Worm (Caenorhabditis elegans) whole organism, mixed stage, embryonic: ENCODE data around the gene rbm-7.

Experiments used
- M03D4.4 ChIP-seq: sonication (generic microtip); optimal IDR thresholded peaks from 2 replicates; lab custom pipeline; 2017; ENCODE audit warnings: mild to moderate bottlenecking, missing genetic modification characterization, missing compliant biosample characterization
- bed-3 ChIP-seq: fragments of 200-800 bp; sonication (Bioruptor generic); optimal IDR thresholded peaks from 3 replicates; lab custom pipeline; 2018; ENCODE audit warnings: mild to moderate bottlenecking, missing genetic modification characterization, moderate library complexity, missing compliant biosample characterization
- blmp-1 ChIP-seq: fragments of 150-350 bp; optimal IDR thresholded peaks from 2 replicates; lab custom pipeline; 2014; ENCODE audit warnings: missing biosample characterization, missing genetic modification characterization
- ceh-39 ChIP-seq: fragments of 150-350 bp; optimal IDR thresholded peaks from 2 replicates; lab custom pipeline; 2014; ENCODE audit warnings: missing biosample characterization, missing genetic modification characterization
- ceh-83 ChIP-seq: fragments of 200-800 bp; sonication (Bioruptor generic); optimal IDR thresholded peaks from 2 replicates; lab custom pipeline; 2018; ENCODE audit warnings: mild to moderate bottlenecking, missing genetic modification characterization, missing compliant biosample characterization
- ces-1 ChIP-seq: fragments of 150-350 bp; optimal IDR thresholded peaks from 2 replicates; lab custom pipeline; 2014; ENCODE audit warnings: missing biosample characterization, missing genetic modification reagents, missing genetic modification characterization
- cnd-1 ChIP-seq: fragments of 200-800 bp; sonication (Bioruptor generic); optimal IDR thresholded peaks from 2 replicates; lab custom pipeline; 2018; ENCODE audit warnings: mild to moderate bottlenecking, missing genetic modification characterization, missing compliant biosample characterization
- drap-1 ChIP-seq: fragments of 200-800 bp; sonication (Bioruptor generic); optimal IDR thresholded peaks from 3 replicates; lab custom pipeline; 2018; ENCODE audit warnings: mild to moderate bottlenecking, missing genetic modification characterization, missing compliant biosample characterization
- elt-1 ChIP-seq: sonication (generic microtip); optimal IDR thresholded peaks from 2 replicates; lab custom pipeline; 2017; ENCODE audit warnings: missing genetic modification characterization, mild to moderate bottlenecking, missing compliant biosample characterization, antibody characterized with exemption, moderate library complexity, borderline replicate concordance; ENCODE audit not compliant: insufficient read depth
- elt-3 ChIP-seq: fragments of 150-350 bp; optimal IDR thresholded peaks from 2 replicates; lab custom pipeline; 2014; ENCODE audit warnings: missing biosample characterization, missing genetic modification characterization
- flh-1 ChIP-seq: fragments of 200-800 bp; sonication (Bioruptor generic); optimal IDR thresholded peaks from 2 replicates; lab custom pipeline; 2018; ENCODE audit warnings: mild to moderate bottlenecking, missing genetic modification characterization, moderate library complexity, missing compliant biosample characterization
- ham-2 ChIP-seq: fragments of 200-800 bp; sonication (Bioruptor generic); optimal IDR thresholded peaks from 2 replicates; lab custom pipeline; 2018; ENCODE audit warnings: mild to moderate bottlenecking, missing genetic modification characterization, missing compliant biosample characterization
- hlh-1 ChIP-seq: fragments of 150-350 bp; optimal IDR thresholded peaks from 2 replicates; lab custom pipeline; 2014; ENCODE audit warnings: missing biosample characterization, missing genetic modification reagents, missing genetic modification characterization
- lin-13 ChIP-seq: fragments of 150-350 bp; optimal IDR thresholded peaks from 2 replicates; lab custom pipeline; 2014; ENCODE audit warnings: missing biosample characterization, missing genetic modification characterization
- lin-32 ChIP-seq: fragments of 200-800 bp; sonication (Bioruptor generic); optimal IDR thresholded peaks from 2 replicates; lab custom pipeline; 2018; ENCODE audit warnings: mild to moderate bottlenecking, missing genetic modification characterization, missing compliant biosample characterization
- lsy-2 ChIP-seq: fragments of 150-350 bp; optimal IDR thresholded peaks from 2 replicates; lab custom pipeline; 2014; ENCODE audit warnings: missing biosample characterization, missing genetic modification characterization
- mab-5 ChIP-seq: fragments of 150-350 bp; optimal IDR thresholded peaks from 2 replicates; lab custom pipeline; 2014; ENCODE audit warnings: missing biosample characterization, missing genetic modification characterization
- mep-1 ChIP-seq: fragments of 150-350 bp; optimal IDR thresholded peaks from 2 replicates; lab custom pipeline; 2017; ENCODE audit warnings: missing biosample characterization, missing genetic modification reagents, missing genetic modification characterization, inconsistent platforms
- mls-2 ChIP-seq: sonication (generic microtip); optimal IDR thresholded peaks from 2 replicates; lab custom pipeline; 2016; ENCODE audit warnings: mild to moderate bottlenecking, missing genetic modification characterization, moderate library complexity, missing compliant biosample characterization
- nhr-12 ChIP-seq: fragments of 150-350 bp; optimal IDR thresholded peaks from 2 replicates; lab custom pipeline; 2014; ENCODE audit warnings: missing biosample characterization, missing genetic modification characterization
- nhr-2 ChIP-seq: fragments of 150-350 bp; optimal IDR thresholded peaks from 2 replicates; lab custom pipeline; 2014; ENCODE audit warnings: missing biosample characterization, missing genetic modification characterization
- nhr-237 ChIP-seq: fragments of 150-350 bp; optimal IDR thresholded peaks from 2 replicates; lab custom pipeline; 2014; ENCODE audit warnings: missing biosample characterization, missing genetic modification characterization
- nhr-76 ChIP-seq: sonication (generic microtip); optimal IDR thresholded peaks from 2 replicates; lab custom pipeline; 2017; ENCODE audit warnings: missing biosample characterization, missing genetic modification characterization
- pha-4 ChIP-seq: fragments of 150-350 bp; optimal IDR thresholded peaks from 2 replicates; lab custom pipeline; 2018; ENCODE audit warnings: missing biosample characterization, missing genetic modification reagents, missing genetic modification characterization
- sptf-1 ChIP-seq: sonication (generic microtip); optimal IDR thresholded peaks from 2 replicates; lab custom pipeline; 2017; ENCODE audit warnings: mild to moderate bottlenecking, missing genetic modification characterization, moderate library complexity, missing compliant biosample characterization
- tbx-8 ChIP-seq: fragments of 200-800 bp; sonication (Bioruptor generic); optimal IDR thresholded peaks from 2 replicates; lab custom pipeline; 2018; ENCODE audit warnings: mild to moderate bottlenecking, missing genetic modification characterization, moderate library complexity, missing compliant biosample characterization
- unc-120 ChIP-seq: sonication (generic microtip); optimal IDR thresholded peaks from 2 replicates; lab custom pipeline; 2017; ENCODE audit warnings: missing genetic modification characterization, missing compliant biosample characterization; ENCODE audit not compliant: poor library complexity, severe bottlenecking
- unc-39 ChIP-seq: fragments of 150-350 bp; optimal IDR thresholded peaks from 2 replicates; lab custom pipeline; 2014; ENCODE audit warnings: missing biosample characterization, missing genetic modification characterization
- unc-62 ChIP-seq: fragments of 150-350 bp; optimal IDR thresholded peaks from 2 replicates; lab custom pipeline; 2014; ENCODE audit warnings: missing biosample characterization, missing genetic modification reagents, missing genetic modification characterization
- zip-8 ChIP-seq: fragments of 150-350 bp; optimal IDR thresholded peaks from 2 replicates; lab custom pipeline; 2014; ENCODE audit warnings: missing biosample characterization, missing genetic modification characterization
- ztf-11 ChIP-seq: fragments of 150-350 bp; optimal IDR thresholded peaks from 2 replicates; lab custom pipeline; 2014; ENCODE audit warnings: missing biosample characterization, missing genetic modification characterization

Gene rbm-7

ce11 chrIII:12925947-12926607 is 5.6 kb downstream of the rbm-7 start, which contains the start of the genes npp-25 and mrps-10:
Gene npp-25, minus strand, starts transcription at chrIII:12925997.
Gene mrps-10, plus strand, starts transcription at chrIII:12926557.
- peak; percentile 32 for TF ChIP-seq lsy-2
- TF ChIP-seq M03D4.4, result no peak
- no peak for TF ChIP-seq lin-13 (tag; lab: Kevin White, UChicago)
- TF ChIP-seq mab-5, result no peak
- TF ChIP-seq unc-39 (tag; lab: Kevin White, UChicago), result no peak
- TF ChIP-seq elt-1 (tag; lab: Kevin White, UChicago), result no peak
- TF ChIP-seq pha-4 (tag; lab: Kevin White, UChicago), result no peak
- no peak for TF ChIP-seq zip-8
- TF ChIP-seq ces-1 (GFP tag; lab: Kevin White, UChicago), result peak; percentile 56
- TF ChIP-seq mep-1, result no peak
- TF ChIP-seq lin-32 (GFP tag; lab: Kevin White, UChicago), result no peak
- TF ChIP-seq elt-3, result no peak
- TF ChIP-seq hlh-1 (tag; lab: Kevin White, UChicago), result no peak
- no peak for TF ChIP-seq ceh-83
- TF ChIP-seq mls-2, result no peak
- TF ChIP-seq ceh-39 (tag; lab: Kevin White, UChicago), result no peak
- TF ChIP-seq unc-62, result no peak

ce11 chrIII:12920810-12921209 is 10.9 kb downstream of the rbm-7 start:
- no peak for TF ChIP-seq hlh-1 (tag; lab: Kevin White, UChicago)
- no peak for TF ChIP-seq unc-120 (tag; lab: Kevin White, UChicago)
- no peak for TF ChIP-seq mls-2
- no peak for TF ChIP-seq tbx-8 (GFP tag; lab: Kevin White, UChicago)
- no peak for TF ChIP-seq flh-1
- TF ChIP-seq elt-3, result no peak
- TF ChIP-seq ztf-11 (tag; lab: Kevin White, UChicago), result no peak
- no peak for TF ChIP-seq mep-1
- TF ChIP-seq elt-1 (tag; lab: Kevin White, UChicago), result no peak
- no peak for TF ChIP-seq ham-2 (GFP tag; lab: Kevin White, UChicago)
- TF ChIP-seq nhr-12 (tag; lab: Kevin White, UChicago), result no peak
- TF ChIP-seq unc-62, result no peak
- no peak for TF ChIP-seq zip-8
- no peak for TF ChIP-seq mab-5
- TF ChIP-seq nhr-237 (tag; lab: Kevin White, UChicago), result no peak
- TF ChIP-seq ceh-83, result no peak
- no peak for TF ChIP-seq sptf-1 (tag; lab: Kevin White, UChicago)
- no peak for TF ChIP-seq ces-1 (GFP tag; lab: Kevin White, UChicago)
- TF ChIP-seq cnd-1, result no peak
- no peak for TF ChIP-seq drap-1

ce11 chrIII:12919882-12920281 is 11.8 kb downstream of the rbm-7 start:
- TF ChIP-seq pha-4 (tag; lab: Kevin White, UChicago) (peak; percentile 73), lsy-2 (no peak), nhr-76 (tag; lab: Kevin White, UChicago) (no peak), ceh-83 (no peak), zip-8 (no peak), elt-3 (no peak), blmp-1 (tag; lab: Kevin White, UChicago) (no peak), ztf-11 (tag; lab: Kevin White, UChicago) (no peak)

ce11 chrIII:12918575-12918974 is 13.1 kb downstream of the rbm-7 start, which contains the start of gene Y37D8A.16:
Gene Y37D8A.16, minus strand, starts transcription at chrIII:12918675.
- TF ChIP-seq elt-3 (no peak), elt-1 (tag; lab: Kevin White, UChicago) (no peak), lsy-2 (no peak), pha-4 (tag; lab: Kevin White, UChicago) (no peak), flh-1 (no peak), bed-3 (no peak), mep-1 (no peak), ces-1 (GFP tag; lab: Kevin White, UChicago) (no peak), drap-1 (no peak), unc-62 (no peak), nhr-76 (tag; lab: Kevin White, UChicago) (no peak), nhr-2 (tag; lab: Kevin White, UChicago) (no peak), unc-120 (tag; lab: Kevin White, UChicago) (no peak), nhr-237 (tag; lab: Kevin White, UChicago) (no peak), mab-5 (no peak)

- no peak for TF ChIP-seq M03D4.4
- no peak for TF ChIP-seq unc-62
- TF ChIP-seq pha-4 (tag; lab: Kevin White, UChicago), result no peak
- TF ChIP-seq bed-3, result no peak
- TF ChIP-seq blmp-1 (tag; lab: Kevin White, UChicago), result no peak
- TF ChIP-seq nhr-237 (tag; lab: Kevin White, UChicago), result no peak
- TF ChIP-seq mls-2, result no peak
- TF ChIP-seq ceh-39 (tag; lab: Kevin White, UChicago), result no peak
- TF ChIP-seq zip-8, result no peak
Observed at ce11 chrIII:12917852-12918251, 13.8 kb downstream of the rbm-7 start.
